Worm (Caenorhabditis elegans) whole organism, L3 larva: ENCODE measurements around the gene ZK632.14.

Source experiments
- elt-3 ChIP-seq, 3 experiments: fragments of 150-350 bp in 1 of 3; sonication (generic microtip) in 2 of 3; optimal IDR thresholded peaks; 2 replicates in 2 of 3; 4 replicates in 1 of 3; lab custom pipeline; 2014 to 2017; ENCODE audit warnings: missing biosample characterization in 3 of 3, missing genetic modification characterization in 3 of 3
- lin-15B ChIP-seq: fragments of 150-350 bp; optimal IDR thresholded peaks from 2 replicates; lab custom pipeline; 2014; ENCODE audit warnings: missing biosample characterization, missing genetic modification characterization
- lin-39 ChIP-seq: fragments of 150-350 bp; optimal IDR thresholded peaks from 2 replicates; lab custom pipeline; 2018; ENCODE audit warnings: missing biosample characterization, missing genetic modification reagents, missing genetic modification characterization
- mdl-1 ChIP-seq: fragments of 150-350 bp; optimal IDR thresholded peaks from 2 replicates; lab custom pipeline; 2014; ENCODE audit warnings: missing biosample characterization, missing genetic modification characterization
- nhr-237 ChIP-seq: fragments of 150-350 bp; optimal IDR thresholded peaks from 2 replicates; lab custom pipeline; 2014; ENCODE audit warnings: missing biosample characterization, missing genetic modification characterization
- snpc-4 ChIP-seq: fragments of 150-350 bp; optimal IDR thresholded peaks from 2 replicates; lab custom pipeline; 2014; ENCODE audit warnings: missing biosample characterization, missing genetic modification characterization

DNA sequence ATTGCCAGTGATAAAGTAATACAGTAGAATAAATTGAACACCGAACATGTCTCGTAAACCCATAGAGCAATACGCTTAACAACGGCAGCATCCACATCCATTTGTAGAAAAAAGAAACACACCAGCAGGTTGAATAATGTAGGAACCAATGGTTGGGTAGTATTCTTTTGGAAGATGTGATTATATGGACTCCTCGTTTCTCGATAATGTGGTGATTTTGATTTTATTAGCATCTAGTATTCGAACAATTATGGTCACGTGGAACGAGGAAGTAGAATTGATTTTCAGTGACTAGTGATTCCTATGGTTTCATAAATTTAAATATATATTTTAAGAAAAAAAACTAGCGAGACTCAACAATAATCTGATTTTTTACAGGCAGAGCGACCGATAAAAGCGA, 16.8 kb upstream of the ZK632.14 start, which contains the start of gene srxa-10:
- no peak for TF ChIP-seq mdl-1
- no peak for TF ChIP-seq snpc-4 (tag; lab: Kevin White, UChicago)
- TF ChIP-seq elt-3 (tag; optimal IDR thresholded peaks at IDR 0.05; lab: Kevin White, UChicago): no peak
- TF ChIP-seq lin-39 (tag; lab: Kevin White, UChicago): no peak
- TF ChIP-seq nhr-237 (tag; lab: Kevin White, UChicago): no peak
- no peak for TF ChIP-seq lin-15B (tag; lab: Kevin White, UChicago)
